Worm (Caenorhabditis elegans) whole organism, L4/young adult: ENCODE data around the gene scl-23.

Source experiments
- W03F9.2 ChIP-seq: fragments of 150-350 bp; optimal IDR thresholded peaks from 2 replicates; lab custom pipeline; 2014; ENCODE audit warnings: missing biosample characterization, missing genetic modification characterization
- dao-5 ChIP-seq: sonication (generic microtip); optimal IDR thresholded peaks from 2 replicates; lab custom pipeline; 2016; ENCODE audit warnings: missing genotype, missing genetic modification characterization, moderate library complexity, missing compliant biosample characterization
- him-1 ChIP-seq: sonication (generic microtip); optimal IDR thresholded peaks from 2 replicates; lab custom pipeline; 2016; ENCODE audit warnings: missing genotype, missing genetic modification reagents, missing genetic modification characterization, missing compliant biosample characterization

DNA sequence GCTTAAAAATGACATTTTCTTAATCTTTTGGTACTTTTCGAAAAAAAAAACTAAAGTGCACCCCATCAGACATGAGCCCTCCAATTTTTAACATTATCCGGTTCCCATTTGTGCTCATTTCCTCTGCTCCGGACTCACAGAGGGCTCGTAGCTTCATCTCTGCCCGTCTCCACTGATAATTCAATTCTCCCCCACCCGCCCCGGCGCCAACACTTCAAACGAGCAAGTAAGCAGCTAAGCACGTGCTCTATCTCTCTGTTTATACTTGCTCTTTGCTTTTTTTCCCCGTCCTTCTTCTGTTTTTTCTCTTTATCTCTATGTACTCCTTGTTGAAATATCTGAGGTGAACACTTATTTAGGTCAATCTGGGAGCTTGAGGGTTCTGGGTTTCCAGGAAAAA is 10.7 kb downstream of the scl-23 start, which contains the start of gene T05C7.9:
- TF ChIP-seq him-1 (no peak), dao-5 (tag; lab: Kevin White, UChicago) (no peak), W03F9.2 (tag; lab: Kevin White, UChicago) (no peak)
